Fruit fly (Drosophila melanogaster) whole organism, embryonic: ENCODE measurements around the gene Bhmt.

Experiments used
- Bdp1 ChIP-seq: fragments of 200-800 bp; sonication (Bioruptor generic); optimal IDR thresholded peaks from 3 replicates; lab custom pipeline; 2016; ENCODE audit warnings: missing biosample characterization, missing genetic modification characterization
- Bgb ChIP-seq: fragments of 200-800 bp; sonication (Bioruptor generic); IDR thresholded peaks from 2 replicates; pipeline ENCODE4 v1.3.6; 2022; ENCODE audit warnings: missing biosample characterization, missing genetic modification characterization; ENCODE audit not compliant: partially characterized antibody
- CG10654 ChIP-seq: fragments of 200-800 bp; sonication (Bioruptor generic); optimal IDR thresholded peaks from 2 replicates; lab custom pipeline; 2016; ENCODE audit warnings: missing biosample characterization, missing genetic modification characterization
- CG11085 ChIP-seq: fragments of 200-800 bp; sonication (Bioruptor generic); IDR thresholded peaks from 2 replicates; pipeline ENCODE4 v1.3.6; 2022; ENCODE audit warnings: missing biosample characterization, missing genetic modification characterization
- CG11247 ChIP-seq: fragments of 200-800 bp; sonication (Bioruptor generic); IDR thresholded peaks from 2 replicates; pipeline ENCODE4 v1.3.6; 2022; ENCODE audit warnings: missing biosample characterization, missing genetic modification characterization
- CG11456 ChIP-seq: fragments of 200-800 bp; sonication (Bioruptor generic); IDR thresholded peaks from 3 replicates; pipeline ENCODE4 v1.3.6; 2022; ENCODE audit warnings: missing biosample characterization, missing genetic modification characterization
- CG12659 ChIP-seq: fragments of 200-800 bp; sonication (Bioruptor generic); optimal IDR thresholded peaks from 3 replicates; lab custom pipeline; 2017; ENCODE audit warnings: mild to moderate bottlenecking, missing biosample characterization, missing genetic modification reagents, missing genetic modification characterization
- CG12942 ChIP-seq: fragments of 200-800 bp; sonication (Bioruptor generic); optimal IDR thresholded peaks from 3 replicates; lab custom pipeline; 2016; ENCODE audit warnings: missing biosample characterization, missing genetic modification characterization
- CG13287 ChIP-seq: fragments of 200-800 bp; sonication (Bioruptor generic); IDR thresholded peaks from 2 replicates; pipeline ENCODE4 v1.3.6; 2022; ENCODE audit warnings: missing biosample characterization, missing genetic modification characterization; ENCODE audit not compliant: partially characterized antibody
- CG13894 ChIP-seq: fragments of 200-800 bp; sonication (Bioruptor generic); optimal IDR thresholded peaks from 3 replicates; lab custom pipeline; 2018; ENCODE audit warnings: missing biosample characterization, mild to moderate bottlenecking, missing genetic modification characterization, moderate library complexity
- CG14441 ChIP-seq: fragments of 200-800 bp; sonication (Bioruptor generic); IDR thresholded peaks from 2 replicates; pipeline ENCODE4 v1.3.6; 2022; ENCODE audit warnings: missing biosample characterization, missing genetic modification characterization
- CG17328 ChIP-seq: fragments of 200-800 bp; sonication (Bioruptor generic); IDR thresholded peaks from 2 replicates; pipeline ENCODE4 v1.3.6; 2022; ENCODE audit warnings: missing biosample characterization, missing genetic modification characterization
- CG2120 ChIP-seq: fragments of 200-800 bp; sonication (Bioruptor generic); optimal IDR thresholded peaks from 3 replicates; lab custom pipeline; 2016; ENCODE audit warnings: missing biosample characterization, missing genetic modification characterization
- CG2202 ChIP-seq: fragments of 200-800 bp; sonication (Bioruptor generic); optimal IDR thresholded peaks from 2 replicates; lab custom pipeline; 2018; ENCODE audit warnings: missing biosample characterization, mild to moderate bottlenecking, missing genetic modification characterization
- CG30403 ChIP-seq: fragments of 200-800 bp; sonication (Bioruptor generic); optimal IDR thresholded peaks from 3 replicates; lab custom pipeline; 2016; ENCODE audit warnings: missing biosample characterization, missing genetic modification characterization
- CG31365 ChIP-seq: fragments of 200-800 bp; sonication (Bioruptor generic); optimal IDR thresholded peaks from 2 replicates; lab custom pipeline; 2018; ENCODE audit warnings: missing biosample characterization, mild to moderate bottlenecking, missing genetic modification characterization
- CG43689 ChIP-seq: fragments of 200-800 bp; sonication (Bioruptor generic); IDR thresholded peaks from 2 replicates; pipeline ENCODE4 v1.3.6; 2022; ENCODE audit warnings: missing biosample characterization, missing genetic modification characterization
- CG4820 ChIP-seq: fragments of 200-800 bp; sonication (Bioruptor generic); optimal IDR thresholded peaks from 3 replicates; lab custom pipeline; 2016; ENCODE audit warnings: missing biosample characterization, missing genetic modification characterization
- CG6175 ChIP-seq: fragments of 200-800 bp; sonication (Bioruptor generic); IDR thresholded peaks from 3 replicates; pipeline ENCODE4 v1.3.6; 2022; ENCODE audit warnings: missing biosample characterization, missing genetic modification characterization
- CG6272 ChIP-seq: fragments of 200-800 bp; sonication (Bioruptor generic); IDR thresholded peaks from 2 replicates; pipeline ENCODE4 v1.3.6; 2022; ENCODE audit warnings: missing biosample characterization, missing genetic modification characterization
- CG7372 ChIP-seq: fragments of 200-800 bp; sonication (Bioruptor generic); IDR thresholded peaks from 2 replicates; pipeline ENCODE4 v1.3.6; 2022; ENCODE audit warnings: missing biosample characterization, missing genetic modification characterization
- CG8388 ChIP-seq: fragments of 200-800 bp; sonication (Bioruptor generic); optimal IDR thresholded peaks from 2 replicates; lab custom pipeline; 2019; ENCODE audit warnings: missing biosample characterization, mild to moderate bottlenecking, missing genetic modification characterization, moderate library complexity
- CG8478 ChIP-seq: fragments of >200 bp; optimal IDR thresholded peaks from 2 replicates; lab custom pipeline; 2018
- CG8765 ChIP-seq: fragments of 200-800 bp; sonication (Bioruptor generic); IDR thresholded peaks from 2 replicates; pipeline ENCODE4 v1.3.6; 2022; ENCODE audit warnings: missing biosample characterization, missing genetic modification characterization
- CG8924 ChIP-seq: fragments of 200-800 bp; optimal IDR thresholded peaks from 3 replicates; lab custom pipeline; 2019; ENCODE audit warnings: missing biosample characterization, mild to moderate bottlenecking, missing genetic modification characterization, moderate library complexity
- CG9932 ChIP-seq: fragments of 200-800 bp; sonication (Bioruptor generic); IDR thresholded peaks from 2 replicates; pipeline ENCODE4 v1.3.6; 2022; ENCODE audit warnings: missing biosample characterization, missing genetic modification characterization
- CrebB ChIP-seq: fragments of 200-800 bp; sonication (Bioruptor generic); optimal IDR thresholded peaks from 3 replicates; lab custom pipeline; 2018; ENCODE audit warnings: missing biosample characterization, mild to moderate bottlenecking, missing genetic modification characterization
- D19B ChIP-seq: fragments of 200-800 bp; sonication (Bioruptor generic); optimal IDR thresholded peaks from 2 replicates; lab custom pipeline; 2017; ENCODE audit warnings: missing biosample characterization, mild to moderate bottlenecking, missing genetic modification characterization
- Doc3 ChIP-seq: fragments of 200-800 bp; sonication (Bioruptor generic); IDR thresholded peaks from 3 replicates; pipeline ENCODE4 v1.3.6; 2022; ENCODE audit warnings: missing biosample characterization, missing genetic modification characterization; ENCODE audit not compliant: partially characterized antibody
- Eip74EF ChIP-seq, 2 experiments: fragments of 200-800 bp in 1 of 2; fragments of >200 bp in 1 of 2; sonication (Bioruptor generic) in 1 of 2; optimal IDR thresholded peaks; 2 replicates each; lab custom pipeline; 2017 to 2019; ENCODE audit warnings: missing biosample characterization in 2 of 2, missing genetic modification characterization in 2 of 2, mild to moderate bottlenecking in 1 of 2, moderate library complexity in 1 of 2
- Elba2 ChIP-seq: fragments of 200-800 bp; sonication (Bioruptor generic); optimal IDR thresholded peaks from 3 replicates; lab custom pipeline; 2016; ENCODE audit warnings: missing biosample characterization, missing genetic modification characterization
- HmgZ ChIP-seq: fragments of 200-800 bp; sonication (Bioruptor generic); optimal IDR thresholded peaks from 2 replicates; lab custom pipeline; 2018; ENCODE audit warnings: missing biosample characterization, mild to moderate bottlenecking, missing genetic modification characterization
- Hr51 ChIP-seq, 2 experiments: fragments of 200-800 bp; sonication (Bioruptor generic); optimal IDR thresholded peaks; 2 replicates in 1 of 2; 3 replicates in 1 of 2; lab custom pipeline; 2016 to 2018; ENCODE audit warnings: missing biosample characterization in 2 of 2, missing genetic modification characterization in 2 of 2, mild to moderate bottlenecking in 1 of 2, moderate library complexity in 1 of 2
- Hsf ChIP-seq: fragments of 200-800 bp; sonication (Bioruptor generic); optimal IDR thresholded peaks from 3 replicates; lab custom pipeline; 2016; ENCODE audit warnings: missing biosample characterization, missing genetic modification characterization
- Lhr ChIP-seq: fragments of 200-800 bp; sonication (Bioruptor generic); optimal IDR thresholded peaks from 3 replicates; lab custom pipeline; 2017; ENCODE audit warnings: mild to moderate bottlenecking, missing biosample characterization, missing genetic modification reagents, missing genetic modification characterization
- Max ChIP-seq: fragments of 200-800 bp; sonication (Bioruptor generic); optimal IDR thresholded peaks from 2 replicates; lab custom pipeline; 2016; ENCODE audit warnings: missing biosample characterization, mild to moderate bottlenecking, missing genetic modification characterization
- NC2β ChIP-seq: fragments of 200-800 bp; sonication (Bioruptor generic); optimal IDR thresholded peaks from 2 replicates; lab custom pipeline; 2016; ENCODE audit warnings: missing biosample characterization, missing genetic modification characterization
- NfI ChIP-seq: fragments of 200-800 bp; sonication (Bioruptor generic); optimal IDR thresholded peaks from 3 replicates; lab custom pipeline; 2018; ENCODE audit warnings: missing biosample characterization, mild to moderate bottlenecking, missing genetic modification characterization, moderate library complexity
- cg ChIP-seq: fragments of 200-800 bp; sonication (Bioruptor generic); optimal IDR thresholded peaks from 3 replicates; lab custom pipeline; 2019; ENCODE audit warnings: missing biosample characterization, mild to moderate bottlenecking, missing genetic modification characterization, moderate library complexity
- chm ChIP-seq: fragments of 200-800 bp; sonication (Bioruptor generic); IDR thresholded peaks from 2 replicates; pipeline ENCODE4 v1.3.6; 2022; ENCODE audit warnings: missing biosample characterization, missing genetic modification characterization
- dimm ChIP-seq: fragments of 200-800 bp; sonication (Bioruptor generic); IDR thresholded peaks from 2 replicates; pipeline ENCODE4 v1.3.6; 2022; ENCODE audit warnings: missing biosample characterization, missing genetic modification characterization
- ems ChIP-seq: fragments of 200-800 bp; sonication (Bioruptor generic); optimal IDR thresholded peaks from 3 replicates; lab custom pipeline; 2016; ENCODE audit warnings: missing biosample characterization, missing genetic modification characterization
- gro ChIP-seq: fragments of 200-800 bp; sonication (Bioruptor generic); optimal IDR thresholded peaks from 2 replicates; lab custom pipeline; 2016; ENCODE audit warnings: missing biosample characterization, missing genetic modification characterization
- her ChIP-seq: fragments of 200-800 bp; sonication (Bioruptor generic); optimal IDR thresholded peaks from 2 replicates; lab custom pipeline; 2016; ENCODE audit warnings: missing biosample characterization, missing genetic modification characterization
- kah ChIP-seq: fragments of 200-800 bp; sonication (Bioruptor generic); optimal IDR thresholded peaks from 2 replicates; lab custom pipeline; 2018; ENCODE audit warnings: missing biosample characterization, mild to moderate bottlenecking, missing genetic modification characterization
- klu ChIP-seq: fragments of 200-800 bp; sonication (Bioruptor generic); IDR thresholded peaks from 2 replicates; pipeline ENCODE4 v1.3.6; 2022; ENCODE audit warnings: missing biosample characterization, missing genetic modification characterization
- lola ChIP-seq, 3 experiments: fragments of >200 bp in 2 of 3; fragments of 200-800 bp in 1 of 3; sonication (Bioruptor generic) in 1 of 3; optimal IDR thresholded peaks; 2 replicates each; lab custom pipeline; 2017 to 2019; ENCODE audit warnings: missing biosample characterization in 3 of 3, missing genetic modification characterization in 3 of 3, mild to moderate bottlenecking in 1 of 3, moderate library complexity in 1 of 3
- peb ChIP-seq: fragments of 200-800 bp; sonication (Bioruptor generic); IDR thresholded peaks from 2 replicates; pipeline ENCODE4 v1.3.6; 2022; ENCODE audit warnings: missing biosample characterization, missing genetic modification characterization
- psq ChIP-seq: fragments of 200-800 bp; sonication (Bioruptor generic); optimal IDR thresholded peaks from 2 replicates; lab custom pipeline; 2017; ENCODE audit warnings: missing biosample characterization, missing genetic modification characterization
- zen2 ChIP-seq: fragments of 200-800 bp; sonication (Bioruptor generic); IDR thresholded peaks from 3 replicates; pipeline ENCODE4 v1.3.6; 2022; ENCODE audit warnings: missing biosample characterization, missing genetic modification characterization; ENCODE audit not compliant: partially characterized antibody
- zf30C ChIP-seq: fragments of 200-800 bp; sonication (Bioruptor generic); optimal IDR thresholded peaks from 3 replicates; lab custom pipeline; 2018; ENCODE audit warnings: missing biosample characterization, mild to moderate bottlenecking, missing genetic modification characterization

The Bhmt gene

DNA sequence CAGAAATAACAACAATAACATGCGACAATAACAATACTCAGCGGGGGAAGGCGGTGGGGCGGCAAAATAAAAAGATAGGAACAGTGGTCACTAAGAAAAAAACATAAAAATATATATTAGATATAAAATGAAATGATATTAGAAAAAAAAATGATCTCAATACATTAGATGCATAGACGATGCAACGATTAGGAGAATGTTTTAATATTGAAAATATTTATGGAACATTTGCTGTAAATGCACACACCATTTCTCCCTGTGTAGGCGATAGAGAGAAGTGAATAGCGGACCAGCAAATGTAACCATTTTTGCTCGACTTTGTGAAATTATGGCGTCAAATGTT, 9.1 kb upstream of the Bhmt start (continued):
- peak; percentile 33 for TF ChIP-seq ems
- peak; percentile 43 for TF ChIP-seq CG12942 (GFP tag; lab: Kevin White, UChicago)
- TF ChIP-seq CG4820 (GFP tag; lab: Kevin White, UChicago): peak; percentile 34
- TF ChIP-seq HmgZ: peak; percentile 69
- no peak for TF ChIP-seq her (GFP tag; lab: Kevin White, UChicago)
- TF ChIP-seq CG6272 (GFP tag; lab: Robert Waterston, UW): peak; percentile 78
- peak; percentile 88 for TF ChIP-seq CG11085
- no peak for TF ChIP-seq Lhr (GFP tag; lab: Kevin White, UChicago)
- TF ChIP-seq CG11456 (GFP tag; lab: Robert Waterston, UW): peak; percentile 94
- TF ChIP-seq Elba2 (GFP tag; lab: Kevin White, UChicago): peak; percentile 13
- no peak for TF ChIP-seq Bgb (GFP tag; lab: Robert Waterston, UW)
- peak; percentile 73 for TF ChIP-seq NfI
- peak; percentile 95 for TF ChIP-seq CG9932 (GFP tag; lab: Robert Waterston, UW)
- TF ChIP-seq CG30403 (GFP tag; lab: Kevin White, UChicago): peak; percentile 57
- TF ChIP-seq lola (GFP tag; optimal IDR thresholded peaks at IDR 0.05; lab: Kevin White, UChicago): peak in 1 of 3 experiments; percentile 6
- TF ChIP-seq CG13894 (tag; lab: Kevin White, UChicago): peak; percentile 85
- no peak for TF ChIP-seq Bdp1
- peak; percentile 27 to 63 for TF ChIP-seq Hr51 (GFP tag; optimal IDR thresholded peaks at IDR 0.05; lab: Kevin White, UChicago)
- TF ChIP-seq peb (GFP tag; lab: Robert Waterston, UW): peak; percentile 56; the same call in 1 of the 2 replicates
- peak; percentile 68 for TF ChIP-seq CG8765
- TF ChIP-seq zen2 (GFP tag; lab: Robert Waterston, UW): no peak
- 0 out of 2 replicates have a peak, but pooled peaks have one; percentile 12 for TF ChIP-seq CG13287 (GFP tag; lab: Robert Waterston, UW)
- TF ChIP-seq kah (GFP tag; lab: Kevin White, UChicago): peak; percentile 21
- no peak for TF ChIP-seq CG8478 (lab: Kevin White, UChicago)
- TF ChIP-seq Hsf (GFP tag; lab: Kevin White, UChicago): peak; percentile 62
- peak in 1 of 2 experiments; percentile 28 for TF ChIP-seq Eip74EF (GFP tag; optimal IDR thresholded peaks at IDR 0.05; lab: Kevin White, UChicago)
- peak; percentile 88 for TF ChIP-seq CG6175 (GFP tag; lab: Robert Waterston, UW)
- TF ChIP-seq cg (GFP tag; lab: Kevin White, UChicago): no peak
- peak; percentile 91 for TF ChIP-seq CG7372 (GFP tag; lab: Robert Waterston, UW)
- peak; percentile 44 for TF ChIP-seq CG31365 (tag; lab: Kevin White, UChicago)
- TF ChIP-seq CG14441: peak; percentile 89
- TF ChIP-seq D19B (GFP tag; lab: Kevin White, UChicago): no peak
- TF ChIP-seq CG8924 (tag; lab: Kevin White, UChicago): peak; percentile 77
- TF ChIP-seq klu: peak; percentile 80
- peak; percentile 92 for TF ChIP-seq CG11247
- peak; percentile 29 for TF ChIP-seq CrebB
- peak; percentile 19 for TF ChIP-seq NC2β (GFP tag; lab: Kevin White, UChicago)
- peak; percentile 11 for TF ChIP-seq psq
- TF ChIP-seq CG8388: peak; percentile 57
- TF ChIP-seq CG12659 (GFP tag; lab: Kevin White, UChicago): peak; percentile 49
- peak; percentile 53 for TF ChIP-seq CG10654 (GFP tag; lab: Kevin White, UChicago)
- TF ChIP-seq chm: peak; percentile 68; the same call in 1 of the 2 replicates
- TF ChIP-seq CG2120 (GFP tag; lab: Kevin White, UChicago): peak; percentile 86
- no peak for TF ChIP-seq CG2202 (tag; lab: Kevin White, UChicago)
- peak; percentile 85 for TF ChIP-seq CG17328 (GFP tag; lab: Robert Waterston, UW)
- TF ChIP-seq gro: peak; percentile 61
- TF ChIP-seq Max (GFP tag; lab: Kevin White, UChicago): peak; percentile 69
- TF ChIP-seq Doc3 (GFP tag; lab: Robert Waterston, UW): no peak
- TF ChIP-seq CG43689 (GFP tag; lab: Robert Waterston, UW): peak; percentile 67
- TF ChIP-seq dimm (GFP tag; lab: Robert Waterston, UW): peak; percentile 52
- TF ChIP-seq zf30C (GFP tag; lab: Kevin White, UChicago): peak; percentile 69
